Fruit fly (Drosophila melanogaster) whole organism, adult: ENCODE measurements around the gene cmpy.

Experiments used
- CG11617 ChIP-seq: fragments of 200-800 bp; sonication (Bioruptor generic); optimal IDR thresholded peaks from 2 replicates; lab custom pipeline; 2017; ENCODE audit warnings: mild to moderate bottlenecking, missing biosample characterization, missing genetic modification reagents, missing genetic modification characterization
- CG12768 ChIP-seq: fragments of 200-800 bp; sonication (Bioruptor generic); optimal IDR thresholded peaks from 2 replicates; lab custom pipeline; 2017; ENCODE audit warnings: missing biosample characterization, missing genetic modification characterization, mild to moderate bottlenecking, moderate library complexity, missing genetic modification reagents
- CG14711 ChIP-seq: fragments of 200-800 bp; sonication (Bioruptor generic); optimal IDR thresholded peaks from 2 replicates; lab custom pipeline; 2018; ENCODE audit warnings: missing biosample characterization, mild to moderate bottlenecking, missing genetic modification characterization, moderate library complexity
- CG1620 ChIP-seq: fragments of 200-800 bp; sonication (Bioruptor generic); optimal IDR thresholded peaks from 2 replicates; lab custom pipeline; 2016; ENCODE audit warnings: missing biosample characterization, missing genetic modification characterization
- CG33017 ChIP-seq: fragments of 200-800 bp; sonication (Bioruptor generic); optimal IDR thresholded peaks from 2 replicates; lab custom pipeline; 2018; ENCODE audit warnings: missing biosample characterization, mild to moderate bottlenecking, missing genetic modification characterization, moderate library complexity
- CG5204 ChIP-seq: fragments of 200-800 bp; sonication (Bioruptor generic); optimal IDR thresholded peaks from 2 replicates; lab custom pipeline; 2016; ENCODE audit warnings: missing biosample characterization, missing genetic modification characterization
- CG7045 ChIP-seq: fragments of 200-800 bp; sonication (Bioruptor generic); optimal IDR thresholded peaks from 2 replicates; lab custom pipeline; 2017; ENCODE audit warnings: missing biosample characterization, mild to moderate bottlenecking, missing genetic modification characterization
- CG7101 ChIP-seq: fragments of 200-800 bp; sonication (Bioruptor generic); optimal IDR thresholded peaks from 2 replicates; lab custom pipeline; 2018; ENCODE audit warnings: missing biosample characterization, mild to moderate bottlenecking, missing genetic modification characterization, moderate library complexity
- Clk ChIP-seq: fragments of 200-800 bp; sonication (Bioruptor generic); optimal IDR thresholded peaks from 2 replicates; lab custom pipeline; 2017; ENCODE audit warnings: missing biosample characterization, missing genetic modification characterization
- Crg-1 ChIP-seq: fragments of 200-800 bp; sonication (Bioruptor generic); optimal IDR thresholded peaks from 2 replicates; lab custom pipeline; 2016; ENCODE audit warnings: missing biosample characterization, missing genetic modification characterization
- Hr96 ChIP-seq: fragments of 200-800 bp; sonication (Bioruptor generic); optimal IDR thresholded peaks from 2 replicates; lab custom pipeline; 2016; ENCODE audit warnings: missing biosample characterization, missing genetic modification characterization
- Mnt ChIP-seq: fragments of 200-800 bp; sonication (Bioruptor generic); optimal IDR thresholded peaks from 2 replicates; lab custom pipeline; 2016; ENCODE audit warnings: missing biosample characterization, mild to moderate bottlenecking, missing genetic modification characterization
- bab1 ChIP-seq: fragments of 200-800 bp; sonication (Bioruptor generic); optimal IDR thresholded peaks from 3 replicates; lab custom pipeline; 2019; ENCODE audit warnings: missing biosample characterization, mild to moderate bottlenecking, missing genetic modification characterization, moderate library complexity
- cic ChIP-seq: fragments of 200-800 bp; sonication (Bioruptor generic); optimal IDR thresholded peaks from 2 replicates; lab custom pipeline; 2017; ENCODE audit warnings: missing biosample characterization, mild to moderate bottlenecking, missing genetic modification characterization, moderate library complexity
- cnc ChIP-seq, 2 experiments: fragments of >200 bp; optimal IDR thresholded peaks; 2 replicates each; lab custom pipeline; 2017
- kay ChIP-seq: fragments of 200-800 bp; sonication (Bioruptor generic); peaks from one replicate; lab custom pipeline; 2016; ENCODE audit warnings: missing biosample characterization, missing genetic modification characterization, borderline replicate concordance
- ovo ChIP-seq: fragments of 200-800 bp; sonication (Bioruptor generic); optimal IDR thresholded peaks from 2 replicates; lab custom pipeline; 2016; ENCODE audit warnings: missing biosample characterization, missing genetic modification characterization
- pad ChIP-seq: fragments of 200-800 bp; sonication (Bioruptor generic); optimal IDR thresholded peaks from 3 replicates; lab custom pipeline; 2017; ENCODE audit warnings: missing biosample characterization, missing genetic modification characterization, mild to moderate bottlenecking, moderate library complexity, missing genetic modification reagents
- tj ChIP-seq: fragments of 200-800 bp; sonication (Bioruptor generic); optimal IDR thresholded peaks from 3 replicates; lab custom pipeline; 2017; ENCODE audit warnings: missing biosample characterization, mild to moderate bottlenecking, missing genetic modification characterization, moderate library complexity
- toe ChIP-seq: fragments of 200-800 bp; sonication (Bioruptor generic); optimal IDR thresholded peaks from 2 replicates; lab custom pipeline; 2016; ENCODE audit warnings: missing biosample characterization, missing genetic modification characterization

The cmpy gene

DNA sequence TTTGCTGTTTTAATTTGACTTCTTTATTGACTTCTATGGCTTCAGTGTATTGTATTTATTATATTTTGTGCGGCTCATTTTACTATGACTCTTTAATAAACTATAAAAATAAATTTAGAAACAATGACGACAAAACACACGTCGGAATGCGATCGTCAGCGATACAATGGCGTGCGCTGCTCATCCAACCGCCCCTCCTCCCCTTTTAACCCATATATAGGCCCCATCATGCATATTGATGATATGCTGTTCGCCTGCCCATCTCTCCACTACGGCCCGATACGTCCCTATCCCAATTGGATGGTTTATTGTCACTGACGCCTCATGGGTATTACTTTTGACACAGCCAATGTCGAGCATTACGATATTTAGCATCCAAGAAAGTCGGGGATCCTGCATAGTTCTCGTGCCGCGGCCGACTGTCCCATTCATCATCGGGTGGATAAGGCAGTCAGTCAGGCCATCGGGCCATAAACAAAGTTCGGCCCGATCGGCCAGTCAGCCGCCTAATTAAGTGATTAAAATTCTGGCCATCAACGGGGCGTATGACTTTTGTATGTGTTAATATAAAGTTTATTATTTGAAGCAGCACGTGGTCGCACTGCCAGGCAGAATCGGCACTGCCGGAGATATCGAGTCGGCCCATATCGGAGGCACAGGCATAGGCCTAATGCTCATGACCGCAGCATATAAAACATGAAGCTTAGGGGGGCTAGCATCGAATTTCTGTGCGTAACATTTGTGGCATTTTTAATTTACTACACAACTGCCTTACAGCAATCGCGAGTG, 27.9 kb downstream of the cmpy start:
- TF ChIP-seq CG33017 (tag; lab: Kevin White, UChicago) (no peak), CG14711 (tag; lab: Kevin White, UChicago) (no peak), tj (GFP tag; lab: Kevin White, UChicago) (no peak), Clk (GFP tag; lab: Kevin White, UChicago) (no peak), kay (GFP tag; lab: Kevin White, UChicago) (no peak), CG7045 (GFP tag; lab: Kevin White, UChicago) (no peak), CG1620 (GFP tag; lab: Kevin White, UChicago) (no peak), CG11617 (GFP tag; lab: Kevin White, UChicago) (no peak)

DNA sequence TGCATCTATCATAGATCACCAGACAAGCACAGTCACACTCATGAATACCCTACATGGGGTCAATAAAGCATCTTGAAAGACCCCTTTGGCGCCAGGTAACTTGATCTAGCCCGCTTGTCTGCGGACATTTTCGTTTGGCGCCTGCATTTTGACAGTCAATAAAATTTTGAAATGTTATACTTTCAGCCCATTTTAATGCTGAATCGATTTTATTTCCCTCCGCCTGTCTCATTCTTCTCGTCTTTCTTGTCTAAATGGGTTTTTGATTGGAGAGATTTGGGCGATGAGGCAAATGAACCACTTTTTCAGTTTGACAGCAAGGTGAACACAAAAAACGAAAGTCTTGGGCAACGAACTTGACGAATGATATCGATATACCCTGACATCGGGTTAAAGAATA, 28.9 kb downstream of the cmpy start:
- no peak for TF ChIP-seq CG12768 (GFP tag; lab: Kevin White, UChicago)

DNA sequence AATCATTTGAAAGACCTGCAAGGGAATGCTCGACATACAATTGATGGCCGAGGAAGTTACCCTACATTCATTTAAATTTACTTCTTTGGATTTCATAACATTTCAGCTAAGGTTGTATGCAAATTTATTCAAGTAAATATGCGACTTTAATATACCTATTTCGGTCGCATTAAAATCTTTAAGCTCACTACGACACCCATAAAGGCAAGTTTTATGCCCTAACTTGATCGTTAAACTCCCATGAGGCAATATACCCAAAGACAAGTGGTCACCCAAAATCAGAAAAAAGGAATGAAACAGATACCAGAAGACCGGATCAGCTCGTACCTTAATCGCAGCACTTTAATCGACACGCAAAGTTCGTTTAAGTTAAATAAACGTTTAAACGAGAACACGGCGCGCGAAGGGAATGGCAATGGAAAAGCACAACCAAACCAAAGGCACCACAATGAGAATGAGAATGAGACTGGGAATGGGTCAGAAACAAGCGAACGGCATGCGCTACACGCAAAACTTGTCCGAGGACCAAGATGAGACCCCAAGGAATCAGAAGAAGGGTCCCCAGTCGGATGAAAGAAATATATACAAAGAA, 30.7 kb downstream of the cmpy start:
- TF ChIP-seq Hr96 (GFP tag; lab: Kevin White, UChicago) (no peak), CG7045 (GFP tag; lab: Kevin White, UChicago) (no peak), CG14711 (tag; lab: Kevin White, UChicago) (no peak), CG33017 (tag; lab: Kevin White, UChicago) (no peak), CG5204 (GFP tag; lab: Kevin White, UChicago) (no peak), CG11617 (GFP tag; lab: Kevin White, UChicago) (no peak), toe (GFP tag; lab: Kevin White, UChicago) (no peak), cic (GFP tag; lab: Kevin White, UChicago) (no peak), bab1 (GFP tag; lab: Kevin White, UChicago) (no peak), Clk (GFP tag; lab: Kevin White, UChicago) (no peak), CG12768 (GFP tag; lab: Kevin White, UChicago) (no peak), Mnt (no peak), Crg-1 (no peak), cnc (optimal IDR thresholded peaks at IDR 0.05; lab: Kevin White, UChicago) (no peak), CG7101 (tag; lab: Kevin White, UChicago) (no peak), CG1620 (GFP tag; lab: Kevin White, UChicago) (no peak), ovo (GFP tag; lab: Kevin White, UChicago) (no peak), tj (GFP tag; lab: Kevin White, UChicago) (no peak)

DNA sequence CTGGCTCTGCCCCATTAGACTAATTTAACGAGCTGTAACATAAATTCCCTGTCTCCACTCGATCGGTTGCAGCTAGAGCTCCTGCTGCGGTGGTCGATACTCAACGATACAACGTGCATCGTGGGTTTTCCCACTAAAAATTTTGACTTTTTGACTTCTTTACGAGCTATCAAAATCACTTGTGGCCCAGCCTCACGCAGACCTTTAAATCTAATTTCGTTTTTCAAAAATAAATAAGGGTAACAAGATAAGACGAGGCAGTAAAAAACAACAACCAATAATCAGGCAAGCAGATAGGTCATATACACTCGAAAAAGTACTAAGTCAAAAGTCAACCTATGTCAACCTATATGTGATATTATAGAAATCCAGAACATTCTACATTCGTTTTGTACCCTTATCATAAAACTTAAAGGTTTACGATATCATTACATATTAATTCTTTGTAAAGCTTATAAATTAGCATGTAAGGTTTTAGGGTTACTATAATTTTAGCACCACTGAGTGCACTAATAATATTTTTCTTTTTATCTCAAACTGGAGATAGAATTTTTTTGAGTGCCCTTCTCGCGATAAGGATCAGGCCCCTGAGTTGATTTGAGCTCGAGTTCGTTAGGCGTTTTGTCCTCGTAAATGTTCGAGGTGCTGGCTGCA, 31.7 kb downstream of the cmpy start:
- no peak for TF ChIP-seq tj (GFP tag; lab: Kevin White, UChicago)
- TF ChIP-seq kay (GFP tag; lab: Kevin White, UChicago), result no peak
- no peak for TF ChIP-seq bab1 (GFP tag; lab: Kevin White, UChicago)
- no peak for TF ChIP-seq CG1620 (GFP tag; lab: Kevin White, UChicago)
- no peak for TF ChIP-seq CG14711 (tag; lab: Kevin White, UChicago)
- no peak for TF ChIP-seq cnc (optimal IDR thresholded peaks at IDR 0.05; lab: Kevin White, UChicago)

DNA sequence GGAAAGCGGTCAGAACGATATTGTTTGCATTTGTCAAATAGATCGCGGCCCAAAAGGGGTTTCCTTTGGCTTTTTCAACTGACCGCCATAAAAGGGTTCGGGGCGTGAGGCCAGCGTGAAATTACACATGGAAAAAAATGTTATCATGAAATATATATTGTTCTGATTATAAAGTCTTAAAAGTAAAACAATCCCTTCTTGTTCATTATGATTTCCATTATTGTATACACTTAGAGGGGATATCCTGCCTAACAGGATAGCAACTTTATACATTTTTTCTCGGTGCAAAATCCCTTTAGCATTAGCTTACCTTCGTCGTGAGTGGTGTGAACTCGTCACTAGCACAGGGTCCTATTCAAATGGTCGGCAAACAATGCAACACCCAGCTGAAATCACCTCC, 33.9 kb downstream of the cmpy start:
- TF ChIP-seq kay (GFP tag; lab: Kevin White, UChicago) (no peak), Mnt (no peak), pad (GFP tag; lab: Kevin White, UChicago) (no peak), CG11617 (GFP tag; lab: Kevin White, UChicago) (no peak), toe (GFP tag; lab: Kevin White, UChicago) (no peak), bab1 (GFP tag; lab: Kevin White, UChicago) (no peak)

DNA sequence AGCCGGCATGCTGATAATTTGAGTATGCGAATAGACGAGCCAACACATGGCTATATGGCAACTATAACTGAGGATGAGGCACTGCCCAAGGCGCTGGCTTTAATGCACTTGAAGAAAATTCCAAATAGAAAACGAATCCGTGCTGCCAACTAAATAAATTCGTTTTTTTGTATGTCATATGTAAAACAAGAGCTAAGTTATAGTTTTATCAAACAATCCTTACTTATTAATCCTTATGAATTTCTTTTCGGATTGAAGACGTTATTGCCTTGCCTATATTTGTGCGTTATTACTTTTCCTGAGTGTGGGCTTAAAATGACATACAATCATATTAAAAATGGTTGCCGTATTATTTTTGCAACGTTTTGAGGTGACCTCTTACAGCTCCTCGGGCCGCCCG, 42.5 kb downstream of the cmpy start:
- TF ChIP-seq CG5204 (GFP tag; lab: Kevin White, UChicago), result no peak
- TF ChIP-seq pad (GFP tag; lab: Kevin White, UChicago), result no peak
- TF ChIP-seq CG12768 (GFP tag; lab: Kevin White, UChicago), result no peak
- no peak for TF ChIP-seq cic (GFP tag; lab: Kevin White, UChicago)
- no peak for TF ChIP-seq Crg-1
- no peak for TF ChIP-seq tj (GFP tag; lab: Kevin White, UChicago)
- no peak for TF ChIP-seq CG7045 (GFP tag; lab: Kevin White, UChicago)
- no peak for TF ChIP-seq CG14711 (tag; lab: Kevin White, UChicago)
- TF ChIP-seq cnc (optimal IDR thresholded peaks at IDR 0.05; lab: Kevin White, UChicago), result no peak
- TF ChIP-seq CG33017 (tag; lab: Kevin White, UChicago), result no peak
- TF ChIP-seq Hr96 (GFP tag; lab: Kevin White, UChicago), result no peak
- TF ChIP-seq CG1620 (GFP tag; lab: Kevin White, UChicago), result no peak
- TF ChIP-seq Mnt, result no peak
- TF ChIP-seq kay (GFP tag; lab: Kevin White, UChicago), result no peak
- no peak for TF ChIP-seq toe (GFP tag; lab: Kevin White, UChicago)
- no peak for TF ChIP-seq ovo (GFP tag; lab: Kevin White, UChicago)
- TF ChIP-seq bab1 (GFP tag; lab: Kevin White, UChicago), result no peak
- TF ChIP-seq CG7101 (tag; lab: Kevin White, UChicago), result no peak
- no peak for TF ChIP-seq Clk (GFP tag; lab: Kevin White, UChicago)
- TF ChIP-seq CG11617 (GFP tag; lab: Kevin White, UChicago), result no peak
